Fruit fly (Drosophila melanogaster): Measurements from ENCODE around the gene fon.

The fon gene

dm6 chr2L:19358017-19358471 lies 28.0 kb downstream of the fon start (continued):
- TF ChIP-seq vnd (GFP tag; IDR thresholded peaks at IDR 0.05; ENCODE audit: partially characterized antibody): no peak
- peak; percentile 61 for TF ChIP-seq CG12744 (GFP tag; optimal IDR thresholded peaks at IDR 0.05)
- TF ChIP-seq CG31365 (tag; optimal IDR thresholded peaks at IDR 0.05): no peak
- TF ChIP-seq nerfin-1 (tag; optimal IDR thresholded peaks at IDR 0.05): peak; percentile 28
- TF ChIP-seq tgo (GFP tag; IDR thresholded peaks at IDR 0.05): peak; percentile 40; the same call in 2 of the 3 replicates
- TF ChIP-seq wdn (GFP tag; IDR thresholded peaks at IDR 0.05): no peak
- no peak for TF ChIP-seq CG5180 (GFP tag; optimal IDR thresholded peaks at IDR 0.05)
- peak; percentile 42 for TF ChIP-seq Hr3 (GFP tag; optimal IDR thresholded peaks at IDR 0.05)
- TF ChIP-seq Dip3 (GFP tag; optimal IDR thresholded peaks at IDR 0.05): no peak
- TF ChIP-seq Lhr (GFP tag; optimal IDR thresholded peaks at IDR 0.05): peak; percentile 55
- no peak for TF ChIP-seq CG15073 (GFP tag; optimal IDR thresholded peaks at IDR 0.05)
- no peak for TF ChIP-seq CG15479 (GFP tag; optimal IDR thresholded peaks at IDR 0.05)
- TF ChIP-seq ap (GFP tag; IDR thresholded peaks at IDR 0.05): peak; percentile 42; the same call in 1 of the 2 replicates
- no peak for TF ChIP-seq Hr39 (optimal IDR thresholded peaks at IDR 0.05)
- peak; percentile 49 for TF ChIP-seq CG7556 (GFP tag; optimal IDR thresholded peaks at IDR 0.05)
- TF ChIP-seq CG9437 (GFP tag; optimal IDR thresholded peaks at IDR 0.05): peak; percentile 6
- TF ChIP-seq ems (GFP tag; optimal IDR thresholded peaks at IDR 0.05): peak; percentile 21
- 0 out of 2 replicates have a peak, but pooled peaks have one; percentile 27 for TF ChIP-seq Awh (GFP tag; IDR thresholded peaks at IDR 0.05)
- TF ChIP-seq Hr78 (GFP tag; optimal IDR thresholded peaks at IDR 0.05): peak in 1 of 2 experiments; percentile 7
- peak; percentile 40 for TF ChIP-seq Atf3 (GFP tag; optimal IDR thresholded peaks at IDR 0.05)
- peak; percentile 47 for TF ChIP-seq MTF-1 (GFP tag; optimal IDR thresholded peaks at IDR 0.05; ENCODE audit: borderline replicate concordance)
- peak; percentile 37 for TF ChIP-seq da (GFP tag; optimal IDR thresholded peaks at IDR 0.05)
- TF ChIP-seq ato (GFP tag; IDR thresholded peaks at IDR 0.05; ENCODE audit: partially characterized antibody): no peak
- no peak for TF ChIP-seq yki (optimal IDR thresholded peaks at IDR 0.05)
- TF ChIP-seq CG10979 (tag; optimal IDR thresholded peaks at IDR 0.05): peak; percentile 72
- no peak for TF ChIP-seq abd-A (tag; optimal IDR thresholded peaks at IDR 0.05)
- TF ChIP-seq CG2889 (GFP tag; IDR thresholded peaks at IDR 0.05): no peak
- TF ChIP-seq Myb (GFP tag; optimal IDR thresholded peaks at IDR 0.05): peak; percentile 10
- no peak for TF ChIP-seq corto (GFP tag; optimal IDR thresholded peaks at IDR 0.05)
- peak; percentile 10 for TF ChIP-seq CG7745 (tag; optimal IDR thresholded peaks at IDR 0.05)
- peak; percentile 31; the same call in 1 of the 2 replicates for TF ChIP-seq E2f2 (GFP tag; IDR thresholded peaks at IDR 0.05)
- no peak for TF ChIP-seq hbn (GFP tag; IDR thresholded peaks at IDR 0.05; ENCODE audit: partially characterized antibody)
- TF ChIP-seq lab (GFP tag; optimal IDR thresholded peaks at IDR 0.05): peak; percentile 16
- no peak for TF ChIP-seq CG3995 (GFP tag; optimal IDR thresholded peaks at IDR 0.05)
- no peak for TF ChIP-seq Nf-YC (tag; optimal IDR thresholded peaks at IDR 0.05)
- TF ChIP-seq Dref (GFP tag; IDR thresholded peaks at IDR 0.05): no peak
- peak; percentile 73 for TF ChIP-seq sisA (GFP tag; IDR thresholded peaks at IDR 0.05)
- peak; percentile 68 for TF ChIP-seq CG12391 (tag; optimal IDR thresholded peaks at IDR 0.05)
- TF ChIP-seq onecut (GFP tag; IDR thresholded peaks at IDR 0.05): no peak
- peak; percentile 27 for TF ChIP-seq mam (GFP tag; optimal IDR thresholded peaks at IDR 0.05)
- TF ChIP-seq Dad (GFP tag; optimal IDR thresholded peaks at IDR 0.05): peak; percentile 28
- TF ChIP-seq grau (tag; optimal IDR thresholded peaks at IDR 0.05): peak; percentile 26
- TF ChIP-seq Antp (GFP tag; optimal IDR thresholded peaks at IDR 0.05): no peak
- TF ChIP-seq ci (GFP tag; IDR thresholded peaks at IDR 0.05): peak; percentile 74; the same call in 1 of the 3 replicates
- TF ChIP-seq CG33557 (GFP tag; optimal IDR thresholded peaks at IDR 0.05): peak; percentile 73
- no peak for TF ChIP-seq bowl (GFP tag; IDR thresholded peaks at IDR 0.05)
- TF ChIP-seq CG7372 (GFP tag; IDR thresholded peaks at IDR 0.05): no peak
- peak; percentile 52 for TF ChIP-seq CG13775 (GFP tag; optimal IDR thresholded peaks at IDR 0.05)
- TF ChIP-seq MESR4 (GFP tag; optimal IDR thresholded peaks at IDR 0.05): no peak
- TF ChIP-seq CG9876 (GFP tag; optimal IDR thresholded peaks at IDR 0.05): no peak
- no peak for TF ChIP-seq Dek (tag; optimal IDR thresholded peaks at IDR 0.05)
